Worm (Caenorhabditis elegans) whole organism, L3 larva: Measurements from ENCODE around the gene ceh-31.

ENCODE experiments used
- R02D3.7 ChIP-seq: fragments of 150-350 bp; optimal IDR thresholded peaks from 2 replicates; lab custom pipeline; 2014; ENCODE audit warnings: missing biosample characterization, missing genetic modification characterization
- ZK546.5 ChIP-seq: sonication (generic microtip); optimal IDR thresholded peaks from 2 replicates; lab custom pipeline; 2017; ENCODE audit warnings: missing biosample characterization, missing genetic modification characterization
- ama-1 ChIP-seq: fragments of 150-350 bp; optimal IDR thresholded peaks from 2 replicates; lab custom pipeline; 2018
- ceh-28 ChIP-seq: fragments of 150-350 bp; optimal IDR thresholded peaks from 2 replicates; lab custom pipeline; 2014; ENCODE audit warnings: missing biosample characterization, missing genetic modification reagents, missing genetic modification characterization
- ceh-82 ChIP-seq: fragments of 150-350 bp; optimal IDR thresholded peaks from 2 replicates; lab custom pipeline; 2014; ENCODE audit warnings: missing biosample characterization, missing genetic modification characterization
- egl-27 ChIP-seq: sonication (generic microtip); optimal IDR thresholded peaks from 4 replicates; lab custom pipeline; 2017; ENCODE audit warnings: missing biosample characterization, missing genetic modification reagents, missing genetic modification characterization
- egl-5 ChIP-seq: fragments of 150-350 bp; optimal IDR thresholded peaks from 2 replicates; lab custom pipeline; 2017; ENCODE audit warnings: missing biosample characterization, missing genetic modification reagents, missing genetic modification characterization, inconsistent platforms
- elt-1 ChIP-seq: fragments of 150-350 bp; optimal IDR thresholded peaks from 2 replicates; lab custom pipeline; 2014; ENCODE audit warnings: missing biosample characterization, missing genetic modification characterization
- elt-2 ChIP-seq: sonication (generic microtip); optimal IDR thresholded peaks from 2 replicates; lab custom pipeline; 2016; ENCODE audit warnings: missing genetic modification reagents, mild to moderate bottlenecking, missing genetic modification characterization, missing compliant biosample characterization
- elt-3 ChIP-seq, 3 experiments: fragments of 150-350 bp in 1 of 3; sonication (generic microtip) in 2 of 3; optimal IDR thresholded peaks; 2 replicates in 2 of 3; 4 replicates in 1 of 3; lab custom pipeline; 2014 to 2017; ENCODE audit warnings: missing biosample characterization in 3 of 3, missing genetic modification characterization in 3 of 3
- eor-1 ChIP-seq, 2 experiments: fragments of 150-350 bp; optimal IDR thresholded peaks; 2 replicates each; lab custom pipeline; 2014 to 2018; ENCODE audit warnings: missing biosample characterization in 2 of 2, missing genetic modification characterization in 2 of 2
- fkh-10 ChIP-seq: sonication (generic microtip); optimal IDR thresholded peaks from 2 replicates; lab custom pipeline; 2017; ENCODE audit warnings: missing biosample characterization, missing genetic modification reagents, missing genetic modification characterization
- fkh-2 ChIP-seq: fragments of 150-350 bp; optimal IDR thresholded peaks from 2 replicates; lab custom pipeline; 2014; ENCODE audit warnings: missing biosample characterization, missing genetic modification reagents, missing genetic modification characterization
- fos-1 ChIP-seq: fragments of 150-350 bp; optimal IDR thresholded peaks from 2 replicates; lab custom pipeline; 2014; ENCODE audit warnings: missing biosample characterization, missing genetic modification characterization
- lin-15B ChIP-seq: fragments of 150-350 bp; optimal IDR thresholded peaks from 2 replicates; lab custom pipeline; 2014; ENCODE audit warnings: missing biosample characterization, missing genetic modification characterization
- lin-39 ChIP-seq: fragments of 150-350 bp; optimal IDR thresholded peaks from 2 replicates; lab custom pipeline; 2018; ENCODE audit warnings: missing biosample characterization, missing genetic modification reagents, missing genetic modification characterization
- mdl-1 ChIP-seq: fragments of 150-350 bp; optimal IDR thresholded peaks from 2 replicates; lab custom pipeline; 2014; ENCODE audit warnings: missing biosample characterization, missing genetic modification characterization
- nhr-12 ChIP-seq: fragments of 150-350 bp; optimal IDR thresholded peaks from 2 replicates; lab custom pipeline; 2014; ENCODE audit warnings: missing biosample characterization, missing genetic modification characterization
- nhr-237 ChIP-seq: fragments of 150-350 bp; optimal IDR thresholded peaks from 2 replicates; lab custom pipeline; 2014; ENCODE audit warnings: missing biosample characterization, missing genetic modification characterization
- nhr-25 ChIP-seq: sonication (generic microtip); optimal IDR thresholded peaks from 2 replicates; lab custom pipeline; 2017; ENCODE audit warnings: missing biosample characterization, missing genetic modification characterization
- nhr-76 ChIP-seq: fragments of 150-350 bp; sonication (generic microtip); optimal IDR thresholded peaks from 5 replicates; lab custom pipeline; 2014; ENCODE audit warnings: missing biosample characterization, missing genetic modification characterization
- pha-4 ChIP-seq: fragments of 150-350 bp; optimal IDR thresholded peaks from 2 replicates; lab custom pipeline; 2014; ENCODE audit warnings: missing biosample characterization, missing genetic modification reagents, missing genetic modification characterization
- pqm-1 ChIP-seq: fragments of 150-350 bp; optimal IDR thresholded peaks from 2 replicates; lab custom pipeline; 2017; ENCODE audit warnings: missing biosample characterization, missing genetic modification characterization, inconsistent platforms
- skn-1 ChIP-seq: fragments of 150-350 bp; optimal IDR thresholded peaks from 2 replicates; lab custom pipeline; 2014; ENCODE audit warnings: missing biosample characterization, missing genetic modification characterization
- unc-39 ChIP-seq: sonication (generic microtip); optimal IDR thresholded peaks from 4 replicates; lab custom pipeline; 2017; ENCODE audit warnings: missing biosample characterization, missing genetic modification characterization
- unc-62 ChIP-seq: fragments of 150-350 bp; sonication (generic microtip); optimal IDR thresholded peaks from 4 replicates; lab custom pipeline; 2014; ENCODE audit warnings: missing biosample characterization, missing genetic modification reagents, missing genetic modification characterization
- zag-1 ChIP-seq: fragments of 150-350 bp; optimal IDR thresholded peaks from 2 replicates; lab custom pipeline; 2014; ENCODE audit warnings: missing biosample characterization, missing genetic modification characterization
- ztf-11 ChIP-seq: fragments of 150-350 bp; optimal IDR thresholded peaks from 2 replicates; lab custom pipeline; 2014; ENCODE audit warnings: missing biosample characterization, missing genetic modification characterization
- ztf-4 ChIP-seq: fragments of 150-350 bp; optimal IDR thresholded peaks from 2 replicates; lab custom pipeline; 2014; ENCODE audit warnings: missing biosample characterization, missing genetic modification characterization

Gene ceh-31

ce11 chrX:3063274-3063673 lies 6.9 kb downstream of the ceh-31 start, which contains the start of gene ceh-30:
Gene ceh-30 (plus strand): TSS chrX:3063574.
- TF ChIP-seq ceh-28 (tag; lab: Kevin White, UChicago) (no peak), ztf-4 (tag; lab: Kevin White, UChicago) (no peak), ZK546.5 (tag; lab: Kevin White, UChicago) (no peak), fkh-10 (GFP tag; lab: Kevin White, UChicago) (no peak)
- TF ChIP-seq, all 47 proteins: peak for 0

- TF ChIP-seq pqm-1 (tag; lab: Kevin White, UChicago) (no peak), nhr-12 (no peak)
These were observed 8.5 kb downstream of the ceh-31 start for ce11 chrX:3061698-3062097.

- TF ChIP-seq ztf-4 (tag; lab: Kevin White, UChicago) = no peak
- TF ChIP-seq eor-1 (tag; optimal IDR thresholded peaks at IDR 0.05; lab: Kevin White, UChicago) = no peak
- TF ChIP-seq nhr-76 (tag; lab: Kevin White, UChicago) = no peak
- TF ChIP-seq unc-39 (tag; lab: Kevin White, UChicago) = no peak
- TF ChIP-seq ZK546.5 (tag; lab: Kevin White, UChicago) = no peak
- TF ChIP-seq skn-1 (tag; lab: Kevin White, UChicago) = no peak
These were observed 10.9 kb downstream of the ceh-31 start, which contains the start of gene rsef-1 for ce11 chrX:3059299-3059698. Gene rsef-1 (minus strand): TSS chrX:3059399.

- TF ChIP-seq unc-62 (GFP tag; lab: Kevin White, UChicago) (no peak), fos-1 (no peak), lin-39 (tag; lab: Kevin White, UChicago) (no peak), mdl-1 (tag; lab: Kevin White, UChicago) (no peak), ceh-28 (tag; lab: Kevin White, UChicago) (no peak), ama-1 (lab: Kevin White, UChicago) (no peak), elt-3 (tag; optimal IDR thresholded peaks at IDR 0.05; lab: Kevin White, UChicago) (no peak), nhr-25 (tag; lab: Kevin White, UChicago) (no peak), R02D3.7 (no peak), egl-27 (tag; lab: Kevin White, UChicago) (no peak), ceh-82 (tag; lab: Kevin White, UChicago) (no peak), nhr-237 (tag; lab: Kevin White, UChicago) (no peak), ZK546.5 (tag; lab: Kevin White, UChicago) (no peak), ztf-11 (tag; lab: Kevin White, UChicago) (no peak), ztf-4 (tag; lab: Kevin White, UChicago) (no peak), unc-39 (tag; lab: Kevin White, UChicago) (no peak), egl-5 (tag; lab: Kevin White, UChicago) (no peak)
These were observed 12.6 kb downstream of the ceh-31 start for ce11 chrX:3057656-3058055.

ce11 chrX:3056098-3056497 lies 14.1 kb downstream of the ceh-31 start:
- TF ChIP-seq unc-62 (GFP tag; lab: Kevin White, UChicago) = no peak
- TF ChIP-seq lin-15B (tag; lab: Kevin White, UChicago) = no peak
- TF ChIP-seq egl-5 (tag; lab: Kevin White, UChicago) = no peak
- TF ChIP-seq eor-1 (tag; optimal IDR thresholded peaks at IDR 0.05; lab: Kevin White, UChicago) = no peak
- no peak for TF ChIP-seq fkh-10 (GFP tag; lab: Kevin White, UChicago)

ce11 chrX:3054802-3055201 lies 15.4 kb downstream of the ceh-31 start, which contains the start of gene twk-26:
Gene twk-26 (minus strand): TSS chrX:3054824.
- no peak for TF ChIP-seq nhr-76 (tag; lab: Kevin White, UChicago)
- TF ChIP-seq pha-4 (tag; lab: Kevin White, UChicago) = peak; percentile 2
- TF ChIP-seq ceh-28 (tag; lab: Kevin White, UChicago) = no peak
- TF ChIP-seq elt-2 (tag; lab: Kevin White, UChicago) = peak; percentile 89
- TF ChIP-seq fkh-2 = no peak
- TF ChIP-seq ceh-82 (tag; lab: Kevin White, UChicago) = no peak
- TF ChIP-seq, all 47 proteins: peak for 2

- TF ChIP-seq ceh-82 (tag; lab: Kevin White, UChicago) = no peak
- TF ChIP-seq zag-1 (tag; lab: Kevin White, UChicago) = no peak
- TF ChIP-seq unc-39 (tag; lab: Kevin White, UChicago) = no peak
- TF ChIP-seq fkh-2 = no peak
- no peak for TF ChIP-seq eor-1 (tag; optimal IDR thresholded peaks at IDR 0.05; lab: Kevin White, UChicago)
- no peak for TF ChIP-seq elt-1 (tag; lab: Kevin White, UChicago)
- no peak for TF ChIP-seq egl-5 (tag; lab: Kevin White, UChicago)
- peak; percentile 40 for TF ChIP-seq pqm-1 (tag; lab: Kevin White, UChicago)
- no peak for TF ChIP-seq ztf-11 (tag; lab: Kevin White, UChicago)
These were observed 15.8 kb downstream of the ceh-31 start for ce11 chrX:3054394-3054793.
